Fruit fly (Drosophila melanogaster): ENCODE measurements around the gene promL.

promL gene

DNA sequence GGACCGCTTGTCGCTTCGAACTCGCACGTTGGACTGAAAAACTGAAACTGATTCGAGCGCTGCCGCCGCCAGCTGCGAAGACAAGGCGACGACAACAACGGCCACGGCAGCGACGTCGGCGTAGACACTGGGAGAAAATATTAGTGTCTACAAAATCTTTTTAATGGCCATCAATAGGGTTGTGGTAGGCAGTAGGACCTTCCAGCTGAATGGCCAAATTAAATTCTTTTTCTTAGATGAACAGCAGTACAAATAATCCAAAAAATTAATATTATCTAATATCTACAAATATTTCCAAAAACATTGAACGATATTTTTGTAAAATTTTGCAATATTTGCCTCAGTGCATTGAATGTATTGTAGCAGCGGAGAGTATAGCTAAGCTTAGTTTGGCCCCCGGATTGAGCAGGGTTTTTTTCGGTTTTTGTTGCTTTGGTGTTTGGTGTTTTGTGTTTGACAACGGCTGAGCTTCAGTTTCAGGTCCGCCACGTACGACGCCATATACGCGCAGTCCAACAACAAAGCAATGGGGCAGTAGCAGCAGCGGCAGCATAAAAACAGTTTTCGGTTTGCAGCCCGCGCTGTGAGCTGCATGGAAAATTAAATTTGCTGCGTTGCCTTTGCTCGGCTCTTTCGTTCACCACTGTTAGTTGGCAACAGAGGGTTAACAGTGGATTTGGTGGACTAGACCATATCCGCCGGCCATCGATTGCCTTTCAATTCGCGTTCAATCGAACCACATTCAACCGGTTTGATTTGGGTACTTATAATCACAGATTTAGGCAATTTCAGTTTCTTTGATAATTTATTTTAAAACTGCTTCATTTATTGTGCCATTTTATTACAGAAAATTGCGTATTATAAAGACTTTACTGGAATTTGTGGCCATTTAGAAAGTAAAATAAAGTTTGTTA lies 20.4 kb downstream of the promL start, which contains the start of gene Cht7 (continued):
- peak; percentile 79 for TF ChIP-seq Aef1 (GFP tag; IDR thresholded peaks at IDR 0.05)
- TF ChIP-seq CG7745 (tag; optimal IDR thresholded peaks at IDR 0.05) = no peak
- peak; percentile 78 for TF ChIP-seq CG6813 (GFP tag; optimal IDR thresholded peaks at IDR 0.05)
- TF ChIP-seq CG13894 (tag; optimal IDR thresholded peaks at IDR 0.05) = peak; percentile 43
- peak; percentile 76 for TF ChIP-seq CG13296 (GFP tag; optimal IDR thresholded peaks at IDR 0.05)
- peak; percentile 80 for TF ChIP-seq CG2202 (tag; optimal IDR thresholded peaks at IDR 0.05)
- TF ChIP-seq pan (optimal IDR thresholded peaks at IDR 0.05) = no peak
- TF ChIP-seq pan (GFP tag; optimal IDR thresholded peaks at IDR 0.05 in 1 of 2, IDR thresholded peaks at IDR 0.05 in 1 of 2) = peak in 1 of 2 experiments; percentile 73
- peak; percentile 87 for TF ChIP-seq CG9932 (GFP tag; IDR thresholded peaks at IDR 0.05)
- peak; percentile 91 for TF ChIP-seq CG7839 (tag; optimal IDR thresholded peaks at IDR 0.05)
- peak; percentile 49 for TF ChIP-seq CG11398 (GFP tag; optimal IDR thresholded peaks at IDR 0.05)
- TF ChIP-seq emc (GFP tag; optimal IDR thresholded peaks at IDR 0.05) = peak; percentile 14
- peak; percentile 64 for TF ChIP-seq E2f2 (GFP tag; IDR thresholded peaks at IDR 0.05)
- peak; percentile 80 for TF ChIP-seq CG5180 (GFP tag; optimal IDR thresholded peaks at IDR 0.05)
- TF ChIP-seq ato (GFP tag; IDR thresholded peaks at IDR 0.05; ENCODE audit: partially characterized antibody) = no peak
- 0 out of 3 replicates have a peak, but pooled peaks have one; percentile 10 for TF ChIP-seq CG6175 (GFP tag; IDR thresholded peaks at IDR 0.05)
- no peak for TF ChIP-seq Dfd (GFP tag; optimal IDR thresholded peaks at IDR 0.05)
- no peak for TF ChIP-seq CG14860 (GFP tag; IDR thresholded peaks at IDR 0.05; ENCODE audit: partially characterized antibody)
- peak; percentile 90 for TF ChIP-seq oc (tag; optimal IDR thresholded peaks at IDR 0.05)
- TF ChIP-seq nom (GFP tag; optimal IDR thresholded peaks at IDR 0.05) = peak; percentile 82
- TF ChIP-seq CG3407 (GFP tag; optimal IDR thresholded peaks at IDR 0.05) = peak; percentile 76
- TF ChIP-seq pho (GFP tag; optimal IDR thresholded peaks at IDR 0.05) = peak; percentile 58
- peak; percentile 19 for TF ChIP-seq CG8089 (GFP tag; optimal IDR thresholded peaks at IDR 0.05)
- TF ChIP-seq grn (GFP tag; optimal IDR thresholded peaks at IDR 0.05) = no peak
- peak; percentile 91 for TF ChIP-seq Rfx (GFP tag; IDR thresholded peaks at IDR 0.05)
- TF ChIP-seq repo (GFP tag; optimal IDR thresholded peaks at IDR 0.05) = peak; percentile 32
- TF ChIP-seq CG8765 (GFP tag; IDR thresholded peaks at IDR 0.05) = no peak; the same call in 1 of the 2 replicates
- TF ChIP-seq CG34376 (GFP tag; optimal IDR thresholded peaks at IDR 0.05) = peak; percentile 60
- 0 out of 2 replicates have a peak, but pooled peaks have one; percentile 29 for TF ChIP-seq CG10321 (GFP tag; IDR thresholded peaks at IDR 0.05)
- TF ChIP-seq chif (GFP tag; optimal IDR thresholded peaks at IDR 0.05) = peak; percentile 71 to 77
- peak; percentile 34 for TF ChIP-seq her (GFP tag; optimal IDR thresholded peaks at IDR 0.05)
- peak; percentile 88 for TF ChIP-seq az2 (GFP tag; optimal IDR thresholded peaks at IDR 0.05)
- peak; percentile 85 for TF ChIP-seq CG10366 (GFP tag; IDR thresholded peaks at IDR 0.05)
- TF ChIP-seq CG11456 (GFP tag; IDR thresholded peaks at IDR 0.05) = peak; percentile 77
- peak; percentile 20 for TF ChIP-seq CG31365 (tag; optimal IDR thresholded peaks at IDR 0.05)
- TF ChIP-seq CG4424 (GFP tag; optimal IDR thresholded peaks at IDR 0.05) = peak; percentile 77
- TF ChIP-seq Oaz (GFP tag; IDR thresholded peaks at IDR 0.05) = peak; percentile 76
- peak; percentile 55; the same call in 2 of the 3 replicates for TF ChIP-seq CG2889 (GFP tag; IDR thresholded peaks at IDR 0.05)
- peak; percentile 76 for TF ChIP-seq BtbVII (GFP tag; optimal IDR thresholded peaks at IDR 0.05)
- TF ChIP-seq CG42726 (GFP tag; IDR thresholded peaks at IDR 0.05; ENCODE audit: partially characterized antibody) = no peak
- peak; percentile 34 for TF ChIP-seq dm (GFP tag; optimal IDR thresholded peaks at IDR 0.05)
- no peak for TF ChIP-seq sr (GFP tag; IDR thresholded peaks at IDR 0.05)
- no peak for TF ChIP-seq stwl (tag; optimal IDR thresholded peaks at IDR 0.05)
- no peak for TF ChIP-seq hth (optimal IDR thresholded peaks at IDR 0.05)
- peak; percentile 61 for TF ChIP-seq ems (GFP tag; optimal IDR thresholded peaks at IDR 0.05)
- TF ChIP-seq CG18011 (GFP tag; optimal IDR thresholded peaks at IDR 0.05) = peak; percentile 49
- no peak for TF ChIP-seq p53 (GFP tag; optimal IDR thresholded peaks at IDR 0.05)
- TF ChIP-seq BEAF-32 (GFP tag; optimal IDR thresholded peaks at IDR 0.05) = no peak
- no peak for TF ChIP-seq aop (GFP tag; IDR thresholded peaks at IDR 0.05)
